Worm (Caenorhabditis elegans): ENCODE data around the gene srh-61.

srh-61 gene

ce11 chrII:12491936-12492335 is 24.3 kb downstream of the srh-61 start, which contains the start of gene srz-6:
TSS of gene srz-6 (plus strand) at chrII:12492236.
- TF ChIP-seq rnt-1 (tag; optimal IDR thresholded peaks at IDR 0.05) (no peak), syd-9 (tag; optimal IDR thresholded peaks at IDR 0.05) (no peak), ttx-3 (tag; optimal IDR thresholded peaks at IDR 0.05) (no peak), fax-1 (tag; optimal IDR thresholded peaks at IDR 0.05) (no peak), ceh-22 (tag; optimal IDR thresholded peaks at IDR 0.05) (no peak), hlh-15 (tag; optimal IDR thresholded peaks at IDR 0.05) (no peak), dve-1 (tag; optimal IDR thresholded peaks at IDR 0.05) (no peak), pag-3 (tag; optimal IDR thresholded peaks at IDR 0.05; ENCODE audit: borderline replicate concordance) (no peak), hlh-30 (tag; optimal IDR thresholded peaks at IDR 0.05; ENCODE audit: insufficient read depth) (no peak), sox-4 (tag; optimal IDR thresholded peaks at IDR 0.05) (no peak), dmd-4 (tag; optimal IDR thresholded peaks at IDR 0.05; ENCODE audit: borderline replicate concordance) (no peak), nhr-11 (tag; optimal IDR thresholded peaks at IDR 0.05) (no peak), odd-2 (tag; optimal IDR thresholded peaks at IDR 0.05) (no peak), pha-2 (tag; optimal IDR thresholded peaks at IDR 0.05) (no peak), ceh-18 (tag; optimal IDR thresholded peaks at IDR 0.05) (no peak), madf-2 (tag; optimal IDR thresholded peaks at IDR 0.05) (no peak), F13H6.1 (tag; optimal IDR thresholded peaks at IDR 0.05) (no peak), unc-42 (tag; optimal IDR thresholded peaks at IDR 0.05) (no peak), ztf-16 (tag; optimal IDR thresholded peaks at IDR 0.05) (no peak), elt-2 (tag; optimal IDR thresholded peaks at IDR 0.05) (no peak)

ce11 chrII:12489903-12490302 is 26.3 kb downstream of the srh-61 start, which contains the start of gene T21B4.15:
TSS of gene T21B4.15 (plus strand) at chrII:12490203.
- TF ChIP-seq lim-6 (tag; optimal IDR thresholded peaks at IDR 0.05) = no peak
- TF ChIP-seq zip-5 (tag; optimal IDR thresholded peaks at IDR 0.05) = no peak
- TF ChIP-seq mec-3 (tag; optimal IDR thresholded peaks at IDR 0.05; ENCODE audit: borderline replicate concordance) = no peak
- no peak for TF ChIP-seq tbx-7 (tag; optimal IDR thresholded peaks at IDR 0.05)
- TF ChIP-seq npax-4 (tag; optimal IDR thresholded peaks at IDR 0.05) = no peak
- no peak for TF ChIP-seq pros-1 (tag; optimal IDR thresholded peaks at IDR 0.05)
- TF ChIP-seq Y22D7AL.16 (tag; optimal IDR thresholded peaks at IDR 0.05) = no peak
- no peak for TF ChIP-seq hlh-8 (tag; optimal IDR thresholded peaks at IDR 0.05)
- TF ChIP-seq gmeb-2 (tag; optimal IDR thresholded peaks at IDR 0.05) = no peak
- no peak for TF ChIP-seq ceh-9 (tag; optimal IDR thresholded peaks at IDR 0.05)
- TF ChIP-seq fax-1 (tag; optimal IDR thresholded peaks at IDR 0.05) = no peak
- no peak for TF ChIP-seq unc-42 (tag; optimal IDR thresholded peaks at IDR 0.05)
- TF ChIP-seq hlh-13 (GFP tag; optimal IDR thresholded peaks at IDR 0.05) = no peak
- no peak for TF ChIP-seq unc-3 (GFP tag; conservative IDR thresholded peaks at IDR 0.05)
- no peak for TF ChIP-seq unc-3 (tag; optimal IDR thresholded peaks at IDR 0.05)
- TF ChIP-seq elt-2 (tag; optimal IDR thresholded peaks at IDR 0.05) = no peak
- no peak for TF ChIP-seq pha-4 (tag; optimal IDR thresholded peaks at IDR 0.05)
- no peak for TF ChIP-seq pat-9 (tag; optimal IDR thresholded peaks at IDR 0.05)
- no peak for TF ChIP-seq ceh-22 (tag; optimal IDR thresholded peaks at IDR 0.05)

ce11 chrII:12488810-12489209 is 27.4 kb downstream of the srh-61 start:
- TF ChIP-seq pha-2 (tag; optimal IDR thresholded peaks at IDR 0.05) (no peak), ceh-48 (tag; optimal IDR thresholded peaks at IDR 0.05) (no peak), odd-2 (tag; optimal IDR thresholded peaks at IDR 0.05) (no peak), ceh-14 (tag; optimal IDR thresholded peaks at IDR 0.05) (no peak), pax-1 (tag; optimal IDR thresholded peaks at IDR 0.05) (no peak), ets-4 (tag; optimal IDR thresholded peaks at IDR 0.05) (no peak), elt-2 (tag; optimal IDR thresholded peaks at IDR 0.05) (no peak), zip-5 (tag; optimal IDR thresholded peaks at IDR 0.05) (no peak), ceh-9 (tag; optimal IDR thresholded peaks at IDR 0.05) (no peak), ceh-31 (tag; optimal IDR thresholded peaks at IDR 0.05) (no peak), sdc-2 (tag; optimal IDR thresholded peaks at IDR 0.05) (no peak), npax-4 (tag; optimal IDR thresholded peaks at IDR 0.05) (no peak), hlh-15 (tag; optimal IDR thresholded peaks at IDR 0.05) (no peak), nfya-1 (tag; optimal IDR thresholded peaks at IDR 0.05) (no peak), unc-86 (tag; optimal IDR thresholded peaks at IDR 0.05) (no peak), hlh-13 (GFP tag; optimal IDR thresholded peaks at IDR 0.05) (no peak)

All from whole organism, late embryonic.